Worm (Caenorhabditis elegans) whole organism, young adult: ENCODE results near the gene moc-5.

ENCODE experiments used
- B0261.1 ChIP-seq: sonication (generic microtip); optimal IDR thresholded peaks from 2 replicates; lab custom pipeline; 2016; ENCODE audit warnings: mild to moderate bottlenecking, missing genetic modification characterization, moderate library complexity, missing compliant biosample characterization
- C17E4.6 ChIP-seq: fragments of 200-800 bp; sonication (Bioruptor generic); IDR thresholded peaks from 2 replicates; pipeline ENCODE4 v1.3.6; 2022; ENCODE audit warnings: missing genetic modification reagents, missing genetic modification characterization, missing compliant biosample characterization
- F49E8.2 ChIP-seq: sonication (generic microtip); optimal IDR thresholded peaks from 3 replicates; lab custom pipeline; 2017; ENCODE audit warnings: missing genetic modification characterization, mild to moderate bottlenecking, missing compliant biosample characterization, antibody characterized with exemption, moderate library complexity; ENCODE audit not compliant: insufficient read depth
- F57A8.1 ChIP-seq: fragments of 200-800 bp; sonication (Bioruptor generic); optimal IDR thresholded peaks from 2 replicates; lab custom pipeline; 2018; ENCODE audit warnings: mild to moderate bottlenecking, missing genetic modification characterization, moderate library complexity, missing compliant biosample characterization
- K11D2.4 ChIP-seq: fragments of 200-800 bp; sonication (Bioruptor generic); IDR thresholded peaks from 2 replicates; pipeline ENCODE4 v1.3.6; 2022; ENCODE audit warnings: missing genetic modification reagents, missing genetic modification characterization, missing compliant biosample characterization
- Y53F4B.3 ChIP-seq: fragments of 200-800 bp; sonication (Bioruptor generic); IDR thresholded peaks from 2 replicates; pipeline ENCODE4 v1.3.6; 2022; ENCODE audit warnings: missing genetic modification reagents, missing genetic modification characterization, missing compliant biosample characterization
- Y56A3A.18 ChIP-seq: fragments of 200-800 bp; sonication (Bioruptor generic); IDR thresholded peaks from 2 replicates; pipeline ENCODE4 v1.3.6; 2022; ENCODE audit warnings: missing genetic modification reagents, missing genetic modification characterization, missing compliant biosample characterization
- Y67H2A.10 ChIP-seq: fragments of 200-800 bp; sonication (Bioruptor generic); conservative IDR thresholded peaks from 2 replicates; pipeline ENCODE4 v1.3.6; 2022; ENCODE audit warnings: missing genetic modification reagents, missing genetic modification characterization, missing compliant biosample characterization
- ama-1 ChIP-seq, 3 experiments: fragments of 150-350 bp in 1 of 3; sonication (generic microtip) in 2 of 3; optimal IDR thresholded peaks; 2 replicates each; lab custom pipeline; 2014 to 2018; ENCODE audit warnings: missing biosample characterization in 2 of 3, missing genetic modification characterization in 2 of 3, missing genetic modification reagents in 2 of 3
- atf-7 ChIP-seq: sonication (generic microtip); optimal IDR thresholded peaks from 2 replicates; lab custom pipeline; 2017; ENCODE audit warnings: mild to moderate bottlenecking, missing genetic modification characterization, missing compliant biosample characterization
- attf-5 ChIP-seq: fragments of 200-800 bp; sonication (Bioruptor generic); optimal IDR thresholded peaks from 2 replicates; lab custom pipeline; 2018; ENCODE audit warnings: mild to moderate bottlenecking, missing genetic modification characterization, missing compliant biosample characterization
- cebp-1 ChIP-seq, 2 experiments: fragments of 200-800 bp in 1 of 2; sonication (Bioruptor generic) in 1 of 2; sonication (generic microtip) in 1 of 2; IDR thresholded peaks in 1 of 2; optimal IDR thresholded peaks in 1 of 2; 2 replicates each; pipeline versions ENCODE4 v1.3.6 to Lab custom; 2017 to 2022; ENCODE audit warnings: missing compliant biosample characterization in 2 of 2, missing genetic modification characterization in 2 of 2, mild to moderate bottlenecking in 1 of 2, missing genetic modification reagents in 1 of 2, moderate library complexity in 1 of 2
- ceh-27 ChIP-seq: fragments of 200-800 bp; sonication (Bioruptor generic); optimal IDR thresholded peaks from 2 replicates; lab custom pipeline; 2018; ENCODE audit warnings: mild to moderate bottlenecking, missing genetic modification characterization, moderate library complexity, missing compliant biosample characterization
- ceh-40 ChIP-seq: fragments of 200-800 bp; sonication (Bioruptor generic); IDR thresholded peaks from 2 replicates; pipeline ENCODE4 v1.3.6; 2022; ENCODE audit warnings: missing genetic modification characterization, missing compliant biosample characterization
- die-1 ChIP-seq: sonication (generic microtip); optimal IDR thresholded peaks from 2 replicates; lab custom pipeline; 2016; ENCODE audit warnings: missing genotype, mild to moderate bottlenecking, missing genetic modification characterization, missing compliant biosample characterization
- dox-1 ChIP-seq: fragments of 200-800 bp; sonication (Bioruptor generic); IDR thresholded peaks from 2 replicates; pipeline ENCODE4 v1.3.6; 2022; ENCODE audit warnings: missing genetic modification reagents, missing genetic modification characterization, missing compliant biosample characterization
- egl-44 ChIP-seq: fragments of 200-800 bp; sonication (Bioruptor generic); IDR thresholded peaks from 2 replicates; pipeline ENCODE4 v1.3.6; 2022; ENCODE audit warnings: missing genetic modification reagents, missing genetic modification characterization, missing compliant biosample characterization
- egrh-3 ChIP-seq: fragments of 200-800 bp; sonication (Bioruptor generic); IDR thresholded peaks from 2 replicates; pipeline ENCODE4 v1.3.6; 2022; ENCODE audit warnings: missing genetic modification reagents, missing genetic modification characterization, missing compliant biosample characterization
- ets-4 ChIP-seq: fragments of 200-800 bp; sonication (Bioruptor generic); optimal IDR thresholded peaks from 2 replicates; lab custom pipeline; 2018; ENCODE audit warnings: mild to moderate bottlenecking, missing genetic modification characterization, missing compliant biosample characterization
- let-607 ChIP-seq, 2 experiments: fragments of 200-800 bp in 1 of 2; sonication (Bioruptor generic) in 1 of 2; sonication (generic microtip) in 1 of 2; optimal IDR thresholded peaks; 2 replicates each; lab custom pipeline; 2016 to 2018; ENCODE audit warnings: mild to moderate bottlenecking in 2 of 2, missing compliant biosample characterization in 2 of 2, missing genetic modification characterization in 2 of 2, moderate library complexity in 2 of 2, missing genotype in 1 of 2
- lin-40 ChIP-seq: sonication (generic microtip); optimal IDR thresholded peaks from 2 replicates; lab custom pipeline; 2016; ENCODE audit warnings: missing genetic modification characterization, mild to moderate bottlenecking, missing compliant biosample characterization, missing genotype, missing genetic modification reagents
- lsy-27 ChIP-seq: sonication (generic microtip); optimal IDR thresholded peaks from 2 replicates; lab custom pipeline; 2017; ENCODE audit warnings: missing genetic modification characterization, mild to moderate bottlenecking, missing compliant biosample characterization, antibody characterized with exemption, missing genotype, borderline replicate concordance; ENCODE audit not compliant: insufficient read depth
- mes-4 ChIP-seq: sonication (generic microtip); optimal IDR thresholded peaks from 2 replicates; lab custom pipeline; 2016; ENCODE audit warnings: missing genotype, missing genetic modification characterization, missing compliant biosample characterization
- nfya-2 ChIP-seq: fragments of 200-800 bp; sonication (Bioruptor generic); IDR thresholded peaks from 2 replicates; pipeline ENCODE4 v1.3.6; 2022; ENCODE audit warnings: missing genetic modification reagents, missing genetic modification characterization, missing compliant biosample characterization
- nhr-179 ChIP-seq: sonication (generic microtip); optimal IDR thresholded peaks from 2 replicates; lab custom pipeline; 2016; ENCODE audit warnings: mild to moderate bottlenecking, missing genetic modification characterization, missing compliant biosample characterization
- nhr-80 ChIP-seq: sonication (generic microtip); optimal IDR thresholded peaks from 2 replicates; lab custom pipeline; 2016; ENCODE audit warnings: missing genetic modification characterization, missing compliant biosample characterization
- nhr-90 ChIP-seq: sonication (generic microtip); optimal IDR thresholded peaks from 2 replicates; lab custom pipeline; 2016; ENCODE audit warnings: missing genotype, mild to moderate bottlenecking, missing genetic modification characterization, missing compliant biosample characterization
- rpc-1 ChIP-seq, 2 experiments: fragments of 150-350 bp in 1 of 2; sonication (generic microtip) in 1 of 2; optimal IDR thresholded peaks; 2 replicates each; lab custom pipeline; 2014 to 2018; ENCODE audit warnings: missing biosample characterization in 1 of 2, missing genetic modification characterization in 1 of 2, missing genetic modification reagents in 1 of 2, missing genotype in 1 of 2
- snpc-1.3 ChIP-seq: sonication (generic microtip); optimal IDR thresholded peaks from 2 replicates; lab custom pipeline; 2017; ENCODE audit warnings: missing genetic modification characterization, mild to moderate bottlenecking, missing compliant biosample characterization, antibody characterized with exemption, moderate library complexity, missing genotype, missing genetic modification reagents; ENCODE audit not compliant: insufficient read depth
- somi-1 ChIP-seq: fragments of 200-800 bp; sonication (Bioruptor generic); optimal IDR thresholded peaks from 2 replicates; lab custom pipeline; 2018; ENCODE audit warnings: mild to moderate bottlenecking, missing genetic modification characterization, missing compliant biosample characterization
- tbp1 ChIP-seq: fragments of 200-800 bp; sonication (Bioruptor generic); optimal IDR thresholded peaks from 2 replicates; lab custom pipeline; 2018; ENCODE audit warnings: mild to moderate bottlenecking, missing genetic modification characterization, missing compliant biosample characterization
- ztf-18 ChIP-seq: sonication (generic microtip); optimal IDR thresholded peaks from 2 replicates; lab custom pipeline; 2016; ENCODE audit warnings: missing genotype, mild to moderate bottlenecking, missing genetic modification characterization, missing compliant biosample characterization
- ztf-25 ChIP-seq: fragments of 200-800 bp; sonication (Bioruptor generic); IDR thresholded peaks from 2 replicates; pipeline ENCODE4 v1.3.6; 2022; ENCODE audit warnings: missing genetic modification reagents, missing genetic modification characterization, missing compliant biosample characterization

The moc-5 gene

ce11 chrX:9556038-9556437 is 9.7 kb downstream of the moc-5 start:
- TF ChIP-seq let-607 (tag; optimal IDR thresholded peaks at IDR 0.05; lab: Kevin White, UChicago) (no peak), Y67H2A.10 (GFP tag; lab: Robert Waterston, UW) (no peak), tbp1 (GFP tag; lab: Kevin White, UChicago) (no peak), rpc-1 (optimal IDR thresholded peaks at IDR 0.05; lab: Kevin White, UChicago) (no peak), rpc-1 (tag; optimal IDR thresholded peaks at IDR 0.05; lab: Kevin White, UChicago) (no peak), ztf-18 (tag; lab: Kevin White, UChicago) (no peak), die-1 (no peak), ztf-25 (no peak), somi-1 (GFP tag; lab: Kevin White, UChicago) (no peak), nfya-2 (GFP tag; lab: Robert Waterston, UW) (no peak), nhr-90 (tag; lab: Kevin White, UChicago) (no peak)
- TF ChIP-seq, all 124 proteins: peak for 0

DNA sequence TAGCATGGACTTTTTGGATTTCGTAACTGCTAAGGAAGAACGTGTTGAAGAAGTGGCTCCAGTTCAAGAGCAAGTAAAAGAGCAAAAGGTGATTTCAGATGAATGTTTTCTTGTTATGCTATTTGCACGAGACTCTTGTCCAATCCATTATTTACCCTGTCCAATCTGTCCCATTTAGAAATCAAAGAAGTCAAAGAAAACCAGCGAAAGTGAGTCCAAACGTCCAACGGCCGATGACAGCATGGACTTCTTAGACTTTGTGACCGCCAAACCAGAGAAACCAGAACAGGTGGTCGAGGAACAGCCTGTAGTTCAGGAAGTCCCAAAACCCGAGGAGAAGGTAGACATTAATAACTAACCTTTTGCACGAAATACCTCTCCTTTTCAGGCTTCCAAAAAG is 10.5 kb downstream of the moc-5 start:
- TF ChIP-seq Y56A3A.18 (GFP tag; lab: Robert Waterston, UW) = no peak
- no peak for TF ChIP-seq cebp-1 (GFP tag; IDR thresholded peaks at IDR 0.05; lab: Robert Waterston, UW)
- TF ChIP-seq cebp-1 (tag; optimal IDR thresholded peaks at IDR 0.05; lab: Kevin White, UChicago) = peak; percentile 23
- TF ChIP-seq let-607 (tag; optimal IDR thresholded peaks at IDR 0.05; lab: Kevin White, UChicago) = no peak
- TF ChIP-seq egrh-3 (GFP tag; lab: Robert Waterston, UW) = no peak
- TF ChIP-seq, all 124 proteins: peak for 1

ce11 chrX:9553095-9553494 is 12.7 kb downstream of the moc-5 start:
- TF ChIP-seq cebp-1 (GFP tag; IDR thresholded peaks at IDR 0.05; lab: Robert Waterston, UW) (peak; percentile 67; the same call in 1 of the 2 replicates), cebp-1 (tag; optimal IDR thresholded peaks at IDR 0.05; lab: Kevin White, UChicago) (peak; percentile 68), lsy-27 (tag; lab: Kevin White, UChicago) (no peak), K11D2.4 (GFP tag; lab: Robert Waterston, UW) (no peak), mes-4 (tag; lab: Kevin White, UChicago) (no peak), atf-7 (tag; lab: Kevin White, UChicago) (no peak), nhr-179 (no peak), egl-44 (GFP tag; lab: Robert Waterston, UW) (0 out of 2 replicates have a peak, but pooled peaks have one; percentile 36), ceh-40 (GFP tag; lab: Robert Waterston, UW) (no peak), ama-1 (optimal IDR thresholded peaks at IDR 0.05; lab: Kevin White, UChicago) (no peak), ama-1 (GFP tag; optimal IDR thresholded peaks at IDR 0.05; lab: Kevin White, UChicago) (no peak), ceh-27 (GFP tag; lab: Kevin White, UChicago) (no peak), Y53F4B.3 (GFP tag; lab: Robert Waterston, UW) (no peak), F57A8.1 (GFP tag; lab: Kevin White, UChicago) (no peak), B0261.1 (tag; lab: Kevin White, UChicago) (no peak), lin-40 (tag; lab: Kevin White, UChicago) (peak; percentile 3), somi-1 (GFP tag; lab: Kevin White, UChicago) (no peak), C17E4.6 (GFP tag; lab: Robert Waterston, UW) (no peak), dox-1 (GFP tag; lab: Robert Waterston, UW) (peak; percentile 50; the same call in 1 of the 2 replicates), snpc-1.3 (tag; lab: Kevin White, UChicago) (no peak), ets-4 (no peak), F49E8.2 (tag; lab: Kevin White, UChicago) (no peak), nhr-80 (tag; lab: Kevin White, UChicago) (peak; percentile 96), attf-5 (GFP tag; lab: Kevin White, UChicago) (peak; percentile 33), tbp1 (GFP tag; lab: Kevin White, UChicago) (peak; percentile 8)
